Worm (Caenorhabditis elegans) whole organism, mixed stage, embryonic: ENCODE results near the gene Y39A1A.27.
A peak's percentile ranks its signal among the peaks of the same experiment; 100 is the strongest.

ENCODE experiments used
- ceh-83 ChIP-seq: fragments of 200-800 bp; sonication (Bioruptor generic); optimal IDR thresholded peaks from 2 replicates; lab custom pipeline; 2018; ENCODE audit warnings: mild to moderate bottlenecking, missing genetic modification characterization, missing compliant biosample characterization
- cnd-1 ChIP-seq: fragments of 200-800 bp; sonication (Bioruptor generic); optimal IDR thresholded peaks from 2 replicates; lab custom pipeline; 2018; ENCODE audit warnings: mild to moderate bottlenecking, missing genetic modification characterization, missing compliant biosample characterization
- mep-1 ChIP-seq: fragments of 150-350 bp; optimal IDR thresholded peaks from 2 replicates; lab custom pipeline; 2017; ENCODE audit warnings: missing biosample characterization, missing genetic modification reagents, missing genetic modification characterization, inconsistent platforms
- nhr-12 ChIP-seq: fragments of 150-350 bp; optimal IDR thresholded peaks from 2 replicates; lab custom pipeline; 2014; ENCODE audit warnings: missing biosample characterization, missing genetic modification characterization
- nhr-237 ChIP-seq: fragments of 150-350 bp; optimal IDR thresholded peaks from 2 replicates; lab custom pipeline; 2014; ENCODE audit warnings: missing biosample characterization, missing genetic modification characterization
- pha-4 ChIP-seq: fragments of 150-350 bp; optimal IDR thresholded peaks from 2 replicates; lab custom pipeline; 2018; ENCODE audit warnings: missing biosample characterization, missing genetic modification reagents, missing genetic modification characterization
- sem-2 ChIP-seq: fragments of 200-800 bp; sonication (Bioruptor generic); optimal IDR thresholded peaks from 2 replicates; lab custom pipeline; 2018; ENCODE audit warnings: mild to moderate bottlenecking, missing genetic modification characterization, missing compliant biosample characterization
- unc-39 ChIP-seq: fragments of 150-350 bp; optimal IDR thresholded peaks from 2 replicates; lab custom pipeline; 2014; ENCODE audit warnings: missing biosample characterization, missing genetic modification characterization
- unc-62 ChIP-seq: fragments of 150-350 bp; optimal IDR thresholded peaks from 2 replicates; lab custom pipeline; 2014; ENCODE audit warnings: missing biosample characterization, missing genetic modification reagents, missing genetic modification characterization
- ztf-11 ChIP-seq: fragments of 150-350 bp; optimal IDR thresholded peaks from 2 replicates; lab custom pipeline; 2014; ENCODE audit warnings: missing biosample characterization, missing genetic modification characterization

DNA sequence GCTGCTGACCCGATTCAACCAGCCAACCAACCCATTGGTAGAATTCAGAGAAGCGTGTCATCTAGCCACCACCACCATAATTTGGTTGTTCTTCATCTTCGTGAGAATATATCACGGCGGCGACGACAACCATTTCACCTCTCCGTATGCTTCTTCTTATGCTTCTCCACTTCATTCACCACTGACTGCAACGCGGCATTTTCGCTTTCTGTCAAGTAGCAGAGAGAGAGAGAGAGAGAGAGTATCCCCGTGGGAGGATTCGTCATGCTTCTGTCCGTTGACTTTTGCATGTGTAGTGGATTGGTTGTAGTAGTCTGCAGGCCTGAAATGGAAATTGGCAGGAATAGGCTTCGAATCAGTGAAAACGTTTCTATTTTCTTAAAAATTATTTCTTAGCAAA is 33.1 kb downstream of the Y39A1A.27 start:
- TF ChIP-seq cnd-1 (tag; lab: Kevin White, UChicago) (no peak), nhr-12 (tag; lab: Kevin White, UChicago) (no peak), nhr-237 (tag; lab: Kevin White, UChicago) (no peak), ceh-83 (GFP tag; lab: Kevin White, UChicago) (peak; percentile 42), unc-62 (GFP tag; lab: Kevin White, UChicago) (no peak), unc-39 (tag; lab: Kevin White, UChicago) (no peak), sem-2 (GFP tag; lab: Kevin White, UChicago) (no peak), mep-1 (tag; lab: Kevin White, UChicago) (no peak), ztf-11 (tag; lab: Kevin White, UChicago) (no peak), pha-4 (tag; lab: Kevin White, UChicago) (no peak)
